Fruit fly (Drosophila melanogaster) Kc167 (cell line): ENCODE measurements around the gene QIL1.

Experiments used
- Myc ChIP-seq: fragments of >200 bp; optimal IDR thresholded peaks from 2 replicates; lab custom pipeline; 2017; ENCODE audit warnings: missing external identifiers
- Sin3A ChIP-seq: fragments of >200 bp; optimal IDR thresholded peaks from 2 replicates; lab custom pipeline; 2018; ENCODE audit warnings: missing external identifiers
- h ChIP-seq: fragments of >200 bp; optimal IDR thresholded peaks from 3 replicates; lab custom pipeline; 2018; ENCODE audit warnings: missing external identifiers
- insv ChIP-seq: fragments of >200 bp; optimal IDR thresholded peaks from 3 replicates; lab custom pipeline; 2018; ENCODE audit warnings: missing external identifiers
- psq ChIP-seq: fragments of >200 bp; optimal IDR thresholded peaks from 2 replicates; lab custom pipeline; 2017; ENCODE audit warnings: missing external identifiers
- ttk ChIP-seq: sonication (Bioruptor generic); optimal IDR thresholded peaks from 2 replicates; lab custom pipeline; 2017; ENCODE audit warnings: missing external identifiers

QIL1 gene

dm6 chr3L:17502235-17502634 lies 36.5 kb downstream of the QIL1 start:
- TF ChIP-seq Sin3A, result no peak
- TF ChIP-seq psq, result no peak
- TF ChIP-seq ttk (lab: Kevin White, UChicago), result no peak
- TF ChIP-seq h, result no peak
- TF ChIP-seq insv (lab: Kevin White, UChicago), result no peak
- no peak for TF ChIP-seq Myc (lab: Kevin White, UChicago)

- TF ChIP-seq psq, result no peak
- TF ChIP-seq h, result no peak
- no peak for TF ChIP-seq Myc (lab: Kevin White, UChicago)
- no peak for TF ChIP-seq ttk (lab: Kevin White, UChicago)
- no peak for TF ChIP-seq insv (lab: Kevin White, UChicago)
- no peak for TF ChIP-seq Sin3A
These were observed 38.8 kb downstream of the QIL1 start for dm6 chr3L:17504538-17504937.

- no peak for TF ChIP-seq Myc (lab: Kevin White, UChicago)
- no peak for TF ChIP-seq h
- no peak for TF ChIP-seq ttk (lab: Kevin White, UChicago)
- TF ChIP-seq insv (lab: Kevin White, UChicago), result no peak
- TF ChIP-seq Sin3A, result no peak
- TF ChIP-seq psq, result no peak
These were observed 40.4 kb downstream of the QIL1 start for dm6 chr3L:17506005-17506760.

- TF ChIP-seq Sin3A (no peak), insv (lab: Kevin White, UChicago) (no peak), h (no peak), ttk (lab: Kevin White, UChicago) (no peak), psq (no peak)
These were observed 41.1 kb downstream of the QIL1 start for dm6 chr3L:17506830-17507229.

- no peak for TF ChIP-seq psq
- TF ChIP-seq Myc (lab: Kevin White, UChicago), result no peak
- no peak for TF ChIP-seq ttk (lab: Kevin White, UChicago)
- no peak for TF ChIP-seq Sin3A
- TF ChIP-seq insv (lab: Kevin White, UChicago), result no peak
- TF ChIP-seq h, result no peak
These were observed 47.7 kb downstream of the QIL1 start for dm6 chr3L:17513492-17513891.

- TF ChIP-seq insv (lab: Kevin White, UChicago) (no peak), Myc (lab: Kevin White, UChicago) (no peak), Sin3A (no peak), ttk (lab: Kevin White, UChicago) (no peak), h (no peak), psq (no peak)
These were observed 48.3 kb downstream of the QIL1 start, which contains the start of the genes U4-U6-60K and CG7564 for dm6 chr3L:17513893-17514616. Gene U4-U6-60K, minus strand, starts transcription at chr3L:17513912. Gene CG7564, plus strand, starts transcription at chr3L:17514298.
